Fruit fly (Drosophila melanogaster): Measurements from ENCODE around the gene CG32808.
A peak's percentile ranks its signal among the peaks of the same experiment; 100 is the strongest.

CG32808 gene

DNA sequence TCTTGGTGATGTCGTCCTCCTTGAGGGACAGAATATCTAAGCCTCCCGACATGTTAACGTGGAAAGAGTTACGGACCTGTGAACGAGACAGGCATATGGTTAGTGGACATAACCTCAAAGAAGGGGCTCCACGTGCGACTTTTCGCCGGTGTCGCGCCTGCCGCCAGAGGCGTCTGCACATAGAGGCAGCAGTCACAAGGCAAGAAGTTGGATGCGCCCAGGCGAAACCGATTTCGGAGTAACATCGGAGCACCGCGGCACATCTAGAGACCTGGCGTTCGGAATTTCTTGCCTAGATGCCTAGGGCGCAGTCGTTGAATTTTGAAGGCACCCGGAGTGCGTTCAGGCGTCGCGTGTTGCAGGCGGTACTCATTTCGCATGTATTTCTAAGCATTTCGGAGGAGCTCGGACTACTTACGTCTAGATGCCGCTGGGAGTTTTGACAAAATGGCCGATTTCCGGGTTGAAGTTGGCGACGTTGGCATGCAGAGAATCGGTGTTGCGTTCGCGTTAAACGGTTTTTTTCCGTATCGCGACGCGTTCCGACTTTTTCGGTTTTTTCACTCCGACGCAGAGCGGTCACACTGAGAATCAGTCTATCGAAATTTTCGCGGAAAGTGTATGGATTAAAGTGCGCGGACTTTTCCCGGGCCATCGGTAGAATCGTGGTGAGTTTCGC, 13.4 kb upstream of the CG32808 start, which contains the start of the genes sta and inc (continued):
- peak; percentile 38 to 44 for TF ChIP-seq chif (GFP tag; optimal IDR thresholded peaks at IDR 0.05)
- peak; percentile 11 for TF ChIP-seq run (tag; optimal IDR thresholded peaks at IDR 0.05)
- TF ChIP-seq CG13287 (GFP tag; IDR thresholded peaks at IDR 0.05; ENCODE audit: partially characterized antibody), result peak; percentile 80
- TF ChIP-seq Optix (GFP tag; IDR thresholded peaks at IDR 0.05), result 0 out of 3 replicates have a peak, but pooled peaks have one; percentile 41
- no peak for TF ChIP-seq CG14441 (GFP tag; IDR thresholded peaks at IDR 0.05)
- TF ChIP-seq vvl (GFP tag; IDR thresholded peaks at IDR 0.05), result peak; percentile 66
- TF ChIP-seq Sry-β (GFP tag; optimal IDR thresholded peaks at IDR 0.05), result peak; percentile 11
- TF ChIP-seq oc (tag; optimal IDR thresholded peaks at IDR 0.05), result peak; percentile 65
- no peak for TF ChIP-seq Elba2 (GFP tag; optimal IDR thresholded peaks at IDR 0.05)
- TF ChIP-seq Taf1 (GFP tag; IDR thresholded peaks at IDR 0.05), result no peak
- peak; percentile 31 for TF ChIP-seq zen (tag; optimal IDR thresholded peaks at IDR 0.05)
- peak; percentile 72 for TF ChIP-seq CG13894 (tag; optimal IDR thresholded peaks at IDR 0.05)
- TF ChIP-seq Deaf1 (tag; optimal IDR thresholded peaks at IDR 0.05), result peak; percentile 42
- TF ChIP-seq CG17829 (tag; optimal IDR thresholded peaks at IDR 0.05), result peak; percentile 99
- peak; percentile 66; the same call in 2 of the 3 replicates for TF ChIP-seq zen2 (GFP tag; IDR thresholded peaks at IDR 0.05; ENCODE audit: partially characterized antibody)
- peak in 1 of 2 experiments; percentile 90 for TF ChIP-seq Eip74EF (GFP tag; optimal IDR thresholded peaks at IDR 0.05)
- peak; percentile 18 for TF ChIP-seq CTCF (GFP tag; optimal IDR thresholded peaks at IDR 0.05)
- TF ChIP-seq CG9609 (GFP tag; optimal IDR thresholded peaks at IDR 0.05), result peak; percentile 21
- no peak for TF ChIP-seq CG9215 (GFP tag; IDR thresholded peaks at IDR 0.05)
- peak; percentile 22 for TF ChIP-seq Six4 (GFP tag; optimal IDR thresholded peaks at IDR 0.05)
- no peak for TF ChIP-seq CG9437 (GFP tag; optimal IDR thresholded peaks at IDR 0.05)
- no peak for TF ChIP-seq dati (GFP tag; IDR thresholded peaks at IDR 0.05)
- no peak for TF ChIP-seq az2 (GFP tag; optimal IDR thresholded peaks at IDR 0.05)
- TF ChIP-seq ATbp (GFP tag; optimal IDR thresholded peaks at IDR 0.05), result peak; percentile 71
- no peak for TF ChIP-seq CG5953 (GFP tag; IDR thresholded peaks at IDR 0.05)
- peak; percentile 58; the same call in 1 of the 2 replicates for TF ChIP-seq NFAT (GFP tag; IDR thresholded peaks at IDR 0.05)
- no peak for TF ChIP-seq tna (GFP tag; IDR thresholded peaks at IDR 0.05; ENCODE audit: partially characterized antibody)
- TF ChIP-seq odd (GFP tag; optimal IDR thresholded peaks at IDR 0.05), result peak; percentile 69
- TF ChIP-seq CG6654 (GFP tag; optimal IDR thresholded peaks at IDR 0.05), result peak; percentile 12
- peak; percentile 66 for TF ChIP-seq CG11723 (GFP tag; optimal IDR thresholded peaks at IDR 0.05)
- peak; percentile 80 for TF ChIP-seq Hand (GFP tag; optimal IDR thresholded peaks at IDR 0.05)
- TF ChIP-seq CG11696 (GFP tag; IDR thresholded peaks at IDR 0.05), result no peak
- TF ChIP-seq trem (tag; optimal IDR thresholded peaks at IDR 0.05), result peak; percentile 81
- TF ChIP-seq NC2α (GFP tag; optimal IDR thresholded peaks at IDR 0.05), result peak; percentile 17
- TF ChIP-seq lilli (GFP tag; optimal IDR thresholded peaks at IDR 0.05), result peak; percentile 65
- peak; percentile 87 for TF ChIP-seq caup (GFP tag; optimal IDR thresholded peaks at IDR 0.05; ENCODE audit: severe bottlenecking)
- TF ChIP-seq Nf-YA (GFP tag; IDR thresholded peaks at IDR 0.05), result peak; percentile 50; the same call in 1 of the 2 replicates
- TF ChIP-seq eve (GFP tag; optimal IDR thresholded peaks at IDR 0.05), result no peak
- no peak for TF ChIP-seq cg (GFP tag; optimal IDR thresholded peaks at IDR 0.05)
- TF ChIP-seq ewg (GFP tag; optimal IDR thresholded peaks at IDR 0.05), result peak; percentile 72
- TF ChIP-seq CG18619 (GFP tag; optimal IDR thresholded peaks at IDR 0.05), result peak; percentile 73
- TF ChIP-seq fd3F (GFP tag; optimal IDR thresholded peaks at IDR 0.05), result peak; percentile 32
- TF ChIP-seq CG7271 (tag; optimal IDR thresholded peaks at IDR 0.05), result peak; percentile 73
- TF ChIP-seq zf30C (GFP tag; optimal IDR thresholded peaks at IDR 0.05), result peak; percentile 34
- peak; percentile 99 for TF ChIP-seq CG9797 (GFP tag; optimal IDR thresholded peaks at IDR 0.05)
- peak; percentile 35 for TF ChIP-seq lbe (GFP tag; optimal IDR thresholded peaks at IDR 0.05)
- TF ChIP-seq Doc2 (GFP tag; IDR thresholded peaks at IDR 0.05), result no peak
- no peak for TF ChIP-seq peb (GFP tag; IDR thresholded peaks at IDR 0.05)
- peak; percentile 56 for TF ChIP-seq CG6683 (GFP tag; optimal IDR thresholded peaks at IDR 0.05)
